Worm (Caenorhabditis elegans) whole organism, L4 larva: ENCODE results near the gene rpl-33.

Experiments used
- T26A8.4 ChIP-seq: fragments of 200-800 bp; sonication (Bioruptor generic); IDR thresholded peaks from 2 replicates; pipeline ENCODE4 v1.3.6; 2022; ENCODE audit warnings: missing genetic modification characterization, missing compliant biosample characterization
- Y48G9A.11 ChIP-seq: fragments of 200-800 bp; sonication (Bioruptor generic); IDR thresholded peaks from 2 replicates; pipeline ENCODE4 v1.3.6; 2022; ENCODE audit warnings: missing genetic modification reagents, missing genetic modification characterization, missing compliant biosample characterization
- Y75B8A.6 ChIP-seq: fragments of 200-800 bp; sonication (Bioruptor generic); IDR thresholded peaks from 2 replicates; pipeline ENCODE4 v1.3.6; 2022; ENCODE audit warnings: missing genetic modification reagents, missing genetic modification characterization, missing compliant biosample characterization
- aha-1 ChIP-seq: fragments of 150-350 bp; peaks from one replicate; lab custom pipeline; 2014; ENCODE audit warnings: missing biosample characterization, missing genetic modification characterization
- aly-2 ChIP-seq: sonication (generic microtip); optimal IDR thresholded peaks from 2 replicates; lab custom pipeline; 2018; ENCODE audit warnings: missing biosample characterization, missing genetic modification characterization
- ama-1 ChIP-seq: fragments of 150-350 bp; optimal IDR thresholded peaks from 2 replicates; lab custom pipeline; 2014; ENCODE audit warnings: inconsistent platforms, mixed read lengths
- arid-1 ChIP-seq: fragments of 200-800 bp; sonication (Bioruptor generic); conservative IDR thresholded peaks from 2 replicates; pipeline ENCODE4 v1.3.6; 2022; ENCODE audit warnings: missing genetic modification reagents, missing genetic modification characterization, missing compliant biosample characterization
- attf-4 ChIP-seq: sonication (generic microtip); optimal IDR thresholded peaks from 3 replicates; lab custom pipeline; 2017; ENCODE audit warnings: missing biosample characterization, missing genetic modification characterization
- ceh-20 ChIP-seq: fragments of 200-800 bp; sonication (Bioruptor generic); IDR thresholded peaks from 2 replicates; pipeline ENCODE4 v1.3.6; 2022; ENCODE audit warnings: missing genetic modification reagents, missing genetic modification characterization, missing compliant biosample characterization
- ceh-62 ChIP-seq: sonication (generic microtip); optimal IDR thresholded peaks from 2 replicates; lab custom pipeline; 2017; ENCODE audit warnings: missing biosample characterization, missing genetic modification characterization
- ceh-82 ChIP-seq: sonication (generic microtip); optimal IDR thresholded peaks from 2 replicates; lab custom pipeline; 2017; ENCODE audit warnings: missing biosample characterization, missing genetic modification characterization
- ces-1 ChIP-seq: fragments of 150-350 bp; sonication (generic microtip); optimal IDR thresholded peaks from 4 replicates; lab custom pipeline; 2014; ENCODE audit warnings: missing biosample characterization, missing genetic modification reagents, missing genetic modification characterization
- cey-2 ChIP-seq: sonication (generic microtip); optimal IDR thresholded peaks from 3 replicates; lab custom pipeline; 2017; ENCODE audit warnings: missing genetic modification characterization, mild to moderate bottlenecking, missing compliant biosample characterization, antibody characterized with exemption, borderline replicate concordance; ENCODE audit not compliant: insufficient read depth
- daf-19 ChIP-seq: fragments of 200-800 bp; sonication (Bioruptor generic); conservative IDR thresholded peaks from 2 replicates; pipeline ENCODE4 v1.3.6; 2022; ENCODE audit warnings: missing genetic modification characterization, missing compliant biosample characterization
- daf-8 ChIP-seq: fragments of 200-800 bp; sonication (Bioruptor generic); IDR thresholded peaks from 2 replicates; pipeline ENCODE4 v1.3.6; 2022; ENCODE audit warnings: missing genetic modification characterization, missing compliant biosample characterization
- dmd-9 ChIP-seq: fragments of 200-800 bp; sonication (Bioruptor generic); IDR thresholded peaks from 2 replicates; pipeline ENCODE4 v1.3.6; 2022; ENCODE audit warnings: missing genetic modification reagents, missing genetic modification characterization, missing compliant biosample characterization
- dpl-1 ChIP-seq: fragments of 150-350 bp; optimal IDR thresholded peaks from 2 replicates; lab custom pipeline; 2014; ENCODE audit warnings: missing biosample characterization, missing genetic modification reagents, missing genetic modification characterization
- fkh-10 ChIP-seq: fragments of 150-350 bp; optimal IDR thresholded peaks from 2 replicates; lab custom pipeline; 2014; ENCODE audit warnings: missing biosample characterization, missing genetic modification reagents, missing genetic modification characterization
- fos-1 ChIP-seq: fragments of 150-350 bp; optimal IDR thresholded peaks from 2 replicates; lab custom pipeline; 2014; ENCODE audit warnings: missing biosample characterization, missing genetic modification characterization
- gei-8 ChIP-seq: fragments of 200-800 bp; sonication (Bioruptor generic); optimal IDR thresholded peaks from 2 replicates; lab custom pipeline; 2018; ENCODE audit warnings: mild to moderate bottlenecking, missing genetic modification characterization, missing compliant biosample characterization
- hmg-1.1 ChIP-seq: fragments of 200-800 bp; sonication (Bioruptor generic); IDR thresholded peaks from 2 replicates; pipeline ENCODE4 v1.3.6; 2022; ENCODE audit warnings: missing genetic modification reagents, missing genetic modification characterization, missing compliant biosample characterization
- lin-1 ChIP-seq: fragments of 200-800 bp; sonication (Bioruptor generic); IDR thresholded peaks from 2 replicates; pipeline ENCODE4 v1.3.6; 2022; ENCODE audit warnings: missing genetic modification reagents, missing genetic modification characterization, missing compliant biosample characterization
- lin-15B ChIP-seq: fragments of 150-350 bp; sonication (generic microtip); optimal IDR thresholded peaks from 3 replicates; lab custom pipeline; 2014; ENCODE audit warnings: missing biosample characterization, missing genetic modification characterization
- lin-38 ChIP-seq: fragments of 200-800 bp; sonication (Bioruptor generic); IDR thresholded peaks from 2 replicates; pipeline ENCODE4 v1.3.6; 2022; ENCODE audit warnings: missing genetic modification reagents, missing genetic modification characterization, missing compliant biosample characterization
- lin-39 ChIP-seq: fragments of 150-350 bp; optimal IDR thresholded peaks from 2 replicates; lab custom pipeline; 2014; ENCODE audit warnings: missing biosample characterization, missing genetic modification reagents, missing genetic modification characterization
- lsy-2 ChIP-seq, 2 experiments: fragments of 150-350 bp in 1 of 2; sonication (generic microtip) in 1 of 2; optimal IDR thresholded peaks; 2 replicates each; lab custom pipeline; 2014 to 2017; ENCODE audit warnings: missing biosample characterization in 2 of 2, missing genetic modification characterization in 2 of 2
- madf-5 ChIP-seq, 2 experiments: fragments of 200-800 bp; sonication (Bioruptor generic); IDR thresholded peaks; 2 replicates each; pipeline ENCODE4 v1.3.6; 2022; ENCODE audit warnings: missing compliant biosample characterization in 2 of 2, missing genetic modification characterization in 2 of 2
- mdt-29 ChIP-seq: fragments of 200-800 bp; sonication (Bioruptor generic); IDR thresholded peaks from 2 replicates; pipeline ENCODE4 v1.3.6; 2022; ENCODE audit warnings: missing genetic modification reagents, missing genetic modification characterization, missing compliant biosample characterization
- mes-2 ChIP-seq: sonication (generic microtip); optimal IDR thresholded peaks from 2 replicates; lab custom pipeline; 2016; ENCODE audit warnings: missing genotype, mild to moderate bottlenecking, missing genetic modification characterization, missing compliant biosample characterization; ENCODE audit not compliant: poor library complexity, severe bottlenecking
- nhr-102 ChIP-seq: sonication (generic microtip); optimal IDR thresholded peaks from 2 replicates; lab custom pipeline; 2016; ENCODE audit warnings: mild to moderate bottlenecking, missing genetic modification characterization, moderate library complexity, missing compliant biosample characterization
- nhr-111 ChIP-seq: fragments of 200-800 bp; sonication (Bioruptor generic); optimal IDR thresholded peaks from 2 replicates; lab custom pipeline; 2018; ENCODE audit warnings: mild to moderate bottlenecking, missing genetic modification characterization, missing compliant biosample characterization
- nhr-237 ChIP-seq: sonication (generic microtip); optimal IDR thresholded peaks from 2 replicates; lab custom pipeline; 2017; ENCODE audit warnings: missing biosample characterization, missing genetic modification characterization
- nhr-25 ChIP-seq: sonication (generic microtip); optimal IDR thresholded peaks from 2 replicates; lab custom pipeline; 2017; ENCODE audit warnings: missing genetic modification characterization, mild to moderate bottlenecking, missing compliant biosample characterization, antibody characterized with exemption, moderate library complexity, borderline replicate concordance; ENCODE audit not compliant: insufficient read depth
- nhr-28 ChIP-seq: fragments of 150-350 bp; optimal IDR thresholded peaks from 2 replicates; lab custom pipeline; 2014; ENCODE audit warnings: missing biosample characterization, missing genetic modification characterization
- nhr-41 ChIP-seq: fragments of 200-800 bp; sonication (Bioruptor generic); IDR thresholded peaks from 2 replicates; pipeline ENCODE4 v1.3.6; 2022; ENCODE audit warnings: missing genetic modification reagents, missing genetic modification characterization, missing compliant biosample characterization
- nhr-48 ChIP-seq: sonication (generic microtip); optimal IDR thresholded peaks from 2 replicates; lab custom pipeline; 2016; ENCODE audit warnings: mild to moderate bottlenecking, missing genetic modification characterization, missing compliant biosample characterization
- pha-4 ChIP-seq, 2 experiments: fragments of 150-350 bp in 1 of 2; fragments of 200-800 bp in 1 of 2; sonication (Bioruptor generic) in 1 of 2; IDR thresholded peaks in 1 of 2; optimal IDR thresholded peaks in 1 of 2; 2 replicates each; pipeline versions ENCODE4 v1.3.6 to Lab custom; 2014 to 2022; ENCODE audit warnings: missing genetic modification characterization in 2 of 2, missing genetic modification reagents in 2 of 2, missing biosample characterization in 1 of 2, missing compliant biosample characterization in 1 of 2
- pqm-1 ChIP-seq: sonication (generic microtip); optimal IDR thresholded peaks from 2 replicates; lab custom pipeline; 2017; ENCODE audit warnings: missing biosample characterization, missing genetic modification characterization
- saeg-2 ChIP-seq: fragments of 200-800 bp; sonication (Bioruptor generic); IDR thresholded peaks from 2 replicates; pipeline ENCODE4 v1.3.6; 2022; ENCODE audit warnings: missing genetic modification reagents, missing genetic modification characterization, missing compliant biosample characterization
- set-16 ChIP-seq: fragments of 200-800 bp; sonication (Bioruptor generic); IDR thresholded peaks from 2 replicates; pipeline ENCODE4 v1.3.6; 2022; ENCODE audit warnings: missing genetic modification reagents, missing genetic modification characterization, missing compliant biosample characterization
- skn-1 ChIP-seq: fragments of 150-350 bp; optimal IDR thresholded peaks from 2 replicates; lab custom pipeline; 2014; ENCODE audit warnings: missing biosample characterization, missing genetic modification characterization
- snpc-1.2 ChIP-seq: fragments of 200-800 bp; sonication (Bioruptor generic); IDR thresholded peaks from 2 replicates; pipeline ENCODE4 v1.3.6; 2022; ENCODE audit warnings: missing genetic modification reagents, missing genetic modification characterization, missing compliant biosample characterization
- spr-1 ChIP-seq: sonication (generic microtip); optimal IDR thresholded peaks from 2 replicates; lab custom pipeline; 2016; ENCODE audit warnings: mild to moderate bottlenecking, missing genetic modification characterization, missing compliant biosample characterization
- unc-62 ChIP-seq, 3 experiments: fragments of 150-350 bp in 1 of 3; sonication (generic microtip); optimal IDR thresholded peaks in 2 of 3; peaks in 1 of 3; 1 replicate in 1 of 3; 2 replicates in 2 of 3; lab custom pipeline; 2014 to 2017; ENCODE audit warnings: missing biosample characterization in 3 of 3, missing genetic modification characterization in 3 of 3, missing genetic modification reagents in 3 of 3, missing genotype in 1 of 3
- zfp-2 ChIP-seq: sonication (generic microtip); optimal IDR thresholded peaks from 2 replicates; lab custom pipeline; 2016; ENCODE audit warnings: mild to moderate bottlenecking, missing genetic modification characterization, missing compliant biosample characterization
- zip-11 ChIP-seq: fragments of 200-800 bp; sonication (Bioruptor generic); IDR thresholded peaks from 2 replicates; pipeline ENCODE4 v1.3.6; 2022; ENCODE audit warnings: missing genetic modification characterization, missing compliant biosample characterization

rpl-33 gene

DNA sequence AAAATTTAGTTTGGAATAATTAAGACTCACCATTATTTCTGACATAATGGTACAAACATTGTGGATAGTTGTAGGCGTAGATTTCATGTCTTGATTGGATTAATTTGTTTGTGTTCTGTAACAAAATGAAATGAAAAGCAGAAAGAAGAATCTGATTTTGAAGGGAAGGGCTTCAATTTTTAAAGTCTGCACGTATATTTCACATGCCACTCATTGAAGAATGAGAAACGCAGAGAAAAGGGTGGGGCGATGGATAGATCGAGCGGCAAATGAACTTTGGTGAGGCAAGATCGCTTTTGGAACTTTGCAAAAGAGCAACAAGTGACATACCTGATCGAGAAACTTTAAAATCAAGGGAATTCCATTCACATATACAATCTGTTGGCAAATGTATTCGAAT, 3.1 kb upstream of the rpl-33 start (continued):
- TF ChIP-seq nhr-41 (GFP tag; lab: Robert Waterston, UW): no peak
- no peak for TF ChIP-seq arid-1 (GFP tag; lab: Robert Waterston, UW)
- no peak for TF ChIP-seq ces-1 (GFP tag; lab: Kevin White, UChicago)
- TF ChIP-seq pqm-1 (tag; lab: Kevin White, UChicago): no peak
- peak in 1 of 2 experiments; percentile 47 for TF ChIP-seq lsy-2 (tag; optimal IDR thresholded peaks at IDR 0.05; lab: Kevin White, UChicago)
- TF ChIP-seq nhr-111: no peak
- TF ChIP-seq lin-15B: no peak
- no peak for TF ChIP-seq daf-8
- peak; percentile 14; the same call in 1 of the 2 replicates for TF ChIP-seq hmg-1.1 (GFP tag; lab: Robert Waterston, UW)
- no peak for TF ChIP-seq skn-1 (tag; lab: Kevin White, UChicago)
- TF ChIP-seq nhr-48 (tag; lab: Kevin White, UChicago): no peak
- no peak for TF ChIP-seq attf-4 (tag; lab: Kevin White, UChicago)
- TF ChIP-seq nhr-28 (tag; lab: Kevin White, UChicago): peak; percentile 25
- no peak for TF ChIP-seq lin-39 (tag; lab: Kevin White, UChicago)
- TF ChIP-seq aha-1 (tag; lab: Kevin White, UChicago): no peak
- no peak for TF ChIP-seq zfp-2 (tag; lab: Kevin White, UChicago)
- TF ChIP-seq zip-11: no peak
- TF ChIP-seq aly-2 (tag; lab: Kevin White, UChicago): no peak
- TF ChIP-seq mes-2 (tag; lab: Kevin White, UChicago): no peak
- no peak for TF ChIP-seq T26A8.4 (GFP tag; lab: Robert Waterston, UW)

DNA sequence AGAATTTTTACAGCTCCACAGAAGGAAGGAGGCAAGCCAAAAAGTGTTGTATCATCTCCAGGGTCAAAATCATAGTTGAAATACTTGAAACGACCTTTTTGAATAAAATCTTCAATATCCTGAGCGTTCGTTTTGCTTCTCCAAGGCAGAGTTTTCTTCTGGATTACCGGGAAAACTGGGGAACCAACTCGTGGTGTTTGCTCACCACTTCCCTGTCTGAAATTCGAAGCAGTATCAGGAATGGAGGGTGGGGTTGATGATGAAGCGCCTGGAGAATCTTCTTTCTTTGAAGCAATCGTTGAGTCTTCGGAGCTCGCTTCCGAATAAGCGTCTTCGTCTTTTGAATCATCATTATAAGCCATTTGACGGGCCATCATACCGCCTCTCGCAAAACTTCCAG, 2.3 kb upstream of the rpl-33 start:
- TF ChIP-seq dmd-9 (GFP tag; lab: Robert Waterston, UW): no peak
- peak in 1 of 2 experiments; percentile 93 for TF ChIP-seq unc-62 (GFP tag; optimal IDR thresholded peaks at IDR 0.05 in 1 of 2; lab: Kevin White, UChicago)
- no peak for TF ChIP-seq unc-62 (tag; optimal IDR thresholded peaks at IDR 0.05; lab: Kevin White, UChicago)
- TF ChIP-seq spr-1: no peak

DNA sequence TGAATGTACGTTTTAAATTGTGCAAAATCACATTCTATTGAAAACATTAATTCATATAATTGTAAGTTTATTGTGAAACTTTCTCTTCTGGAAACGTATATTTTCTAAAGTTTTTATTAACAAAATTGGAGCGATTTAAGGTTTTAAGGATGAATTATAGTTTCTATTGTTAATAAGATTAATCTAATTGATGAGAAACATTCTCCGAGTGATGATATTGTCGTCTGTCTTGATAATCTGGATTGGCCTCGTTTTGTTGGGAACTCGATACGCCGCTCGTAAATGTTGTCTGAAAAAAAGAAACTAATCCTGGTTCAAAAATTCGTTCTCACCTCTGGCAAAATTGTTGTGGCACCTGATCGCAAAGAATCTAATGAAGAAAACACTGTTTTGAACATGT, 950 bp downstream of the rpl-33 start:
- TF ChIP-seq daf-19 (GFP tag; lab: Robert Waterston, UW) (no peak), lin-38 (GFP tag; lab: Robert Waterston, UW) (peak; percentile 37; the same call in 1 of the 2 replicates), ceh-82 (no peak), pha-4 (GFP tag; IDR thresholded peaks at IDR 0.05; lab: Robert Waterston, UW) (no peak), pha-4 (tag; optimal IDR thresholded peaks at IDR 0.05; lab: Kevin White, UChicago) (no peak), Y48G9A.11 (GFP tag; lab: Robert Waterston, UW) (peak; percentile 59), gei-8 (GFP tag; lab: Kevin White, UChicago) (no peak), spr-1 (no peak), aha-1 (tag; lab: Kevin White, UChicago) (no peak), cey-2 (no peak), snpc-1.2 (GFP tag; lab: Robert Waterston, UW) (no peak), ces-1 (GFP tag; lab: Kevin White, UChicago) (no peak), fkh-10 (no peak), madf-5 (GFP tag; IDR thresholded peaks at IDR 0.05; lab: Robert Waterston, UW) (no peak), dpl-1 (GFP tag; lab: Kevin White, UChicago) (no peak), ceh-20 (GFP tag; lab: Robert Waterston, UW) (no peak), mdt-29 (GFP tag; lab: Robert Waterston, UW) (no peak)

DNA sequence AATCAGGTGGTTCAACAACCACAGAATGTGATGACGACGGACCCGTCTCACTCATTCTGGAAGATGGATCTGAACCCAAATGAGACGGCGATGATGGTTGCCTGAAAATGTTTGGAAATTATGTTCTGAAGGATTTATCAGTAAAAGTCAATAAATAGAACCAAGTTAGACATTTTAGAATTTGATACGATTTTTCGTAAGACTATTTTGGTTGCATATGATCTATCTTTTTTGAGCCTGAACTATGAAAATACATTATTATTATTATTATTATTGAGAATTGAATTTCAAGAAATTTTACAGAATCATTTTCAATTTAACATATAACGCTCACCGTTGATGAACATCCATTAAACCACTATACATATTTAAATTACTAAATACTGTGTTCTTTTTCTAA, 4.6 kb downstream of the rpl-33 start, which contains the start of gene F10E7.9:
Gene F10E7.9 (minus strand): TSS at position 101 of the 400 bp plus-strand sequence.
- TF ChIP-seq saeg-2 (GFP tag; lab: Robert Waterston, UW) (no peak), nhr-237 (tag; lab: Kevin White, UChicago) (no peak), ceh-62 (tag; lab: Kevin White, UChicago) (no peak), ama-1 (lab: Kevin White, UChicago) (no peak), nhr-25 (tag; lab: Kevin White, UChicago) (no peak), Y75B8A.6 (no peak), lin-1 (GFP tag; lab: Robert Waterston, UW) (no peak), set-16 (GFP tag; lab: Robert Waterston, UW) (no peak), nhr-102 (tag; lab: Kevin White, UChicago) (no peak), nhr-28 (tag; lab: Kevin White, UChicago) (no peak), pha-4 (GFP tag; IDR thresholded peaks at IDR 0.05; lab: Robert Waterston, UW) (no peak), pha-4 (tag; optimal IDR thresholded peaks at IDR 0.05; lab: Kevin White, UChicago) (no peak), arid-1 (GFP tag; lab: Robert Waterston, UW) (no peak), fos-1 (tag; lab: Kevin White, UChicago) (no peak)
- TF ChIP-seq, all 104 proteins: peak for 0
